Worm (Caenorhabditis elegans) whole organism, young adult: ENCODE measurements around the gene Y54H5A.2.

Source experiments
- B0019.2 ChIP-seq: fragments of 200-800 bp; sonication (Bioruptor generic); conservative IDR thresholded peaks from 2 replicates; pipeline ENCODE4 v1.3.6; 2022; ENCODE audit warnings: missing genetic modification reagents, missing genetic modification characterization, missing compliant biosample characterization
- B0336.3 ChIP-seq: fragments of 200-800 bp; sonication (Bioruptor generic); IDR thresholded peaks from 2 replicates; pipeline ENCODE4 v1.3.6; 2022; ENCODE audit warnings: missing genetic modification characterization, missing compliant biosample characterization
- D2030.7 ChIP-seq: fragments of 200-800 bp; sonication (Bioruptor generic); IDR thresholded peaks from 2 replicates; pipeline ENCODE4 v1.3.6; 2022; ENCODE audit warnings: missing genetic modification reagents, missing genetic modification characterization, missing compliant biosample characterization
- F10E7.11 ChIP-seq: sonication (generic microtip); optimal IDR thresholded peaks from 2 replicates; lab custom pipeline; 2017; ENCODE audit warnings: mild to moderate bottlenecking, missing genetic modification characterization, moderate library complexity, missing compliant biosample characterization
- F23B12.7 ChIP-seq: sonication (generic microtip); optimal IDR thresholded peaks from 2 replicates; lab custom pipeline; 2017; ENCODE audit warnings: missing genetic modification characterization, mild to moderate bottlenecking, missing compliant biosample characterization, antibody characterized with exemption, moderate library complexity; ENCODE audit not compliant: insufficient read depth
- F37B4.10 ChIP-seq: fragments of 200-800 bp; sonication (Bioruptor generic); IDR thresholded peaks from 2 replicates; pipeline ENCODE4 v1.3.6; 2022; ENCODE audit warnings: missing genetic modification characterization, missing compliant biosample characterization
- K12H6.12 ChIP-seq: fragments of 200-800 bp; sonication (Bioruptor generic); optimal IDR thresholded peaks from 2 replicates; lab custom pipeline; 2018; ENCODE audit warnings: mild to moderate bottlenecking, missing genetic modification characterization, missing compliant biosample characterization
- T07F8.4 ChIP-seq: sonication (generic microtip); optimal IDR thresholded peaks from 2 replicates; lab custom pipeline; 2016; ENCODE audit warnings: mild to moderate bottlenecking, missing genetic modification characterization, moderate library complexity, missing compliant biosample characterization
- T26A5.8 ChIP-seq: sonication (generic microtip); optimal IDR thresholded peaks from 2 replicates; lab custom pipeline; 2016; ENCODE audit warnings: missing genetic modification characterization, missing compliant biosample characterization
- Y53F4B.3 ChIP-seq: fragments of 200-800 bp; sonication (Bioruptor generic); IDR thresholded peaks from 2 replicates; pipeline ENCODE4 v1.3.6; 2022; ENCODE audit warnings: missing genetic modification reagents, missing genetic modification characterization, missing compliant biosample characterization
- Y53G8AR.9 ChIP-seq: fragments of 200-800 bp; sonication (Bioruptor generic); conservative IDR thresholded peaks from 2 replicates; pipeline ENCODE4 v1.3.6; 2022; ENCODE audit warnings: missing genetic modification reagents, missing genetic modification characterization, missing compliant biosample characterization
- Y95B8A.8 ChIP-seq: fragments of 200-800 bp; sonication (Bioruptor generic); IDR thresholded peaks from 2 replicates; pipeline ENCODE4 v1.3.6; 2022; ENCODE audit warnings: missing genetic modification reagents, missing genetic modification characterization, missing compliant biosample characterization
- aptf-3 ChIP-seq: fragments of 200-800 bp; sonication (Bioruptor generic); IDR thresholded peaks from 2 replicates; pipeline ENCODE4 v1.3.6; 2022; ENCODE audit warnings: missing genetic modification characterization, missing compliant biosample characterization
- cebp-1 ChIP-seq, 2 experiments: fragments of 200-800 bp in 1 of 2; sonication (Bioruptor generic) in 1 of 2; sonication (generic microtip) in 1 of 2; IDR thresholded peaks in 1 of 2; optimal IDR thresholded peaks in 1 of 2; 2 replicates each; pipeline versions ENCODE4 v1.3.6 to Lab custom; 2017 to 2022; ENCODE audit warnings: missing compliant biosample characterization in 2 of 2, missing genetic modification characterization in 2 of 2, mild to moderate bottlenecking in 1 of 2, missing genetic modification reagents in 1 of 2, moderate library complexity in 1 of 2
- ceh-100 ChIP-seq: fragments of 200-800 bp; sonication (Bioruptor generic); IDR thresholded peaks from 2 replicates; pipeline ENCODE4 v1.3.6; 2022; ENCODE audit warnings: missing genetic modification reagents, missing genetic modification characterization, missing compliant biosample characterization
- ceh-79 ChIP-seq: sonication (generic microtip); optimal IDR thresholded peaks from 2 replicates; lab custom pipeline; 2017; ENCODE audit warnings: mild to moderate bottlenecking, missing genetic modification characterization, missing compliant biosample characterization
- ceh-91 ChIP-seq: fragments of 200-800 bp; sonication (Bioruptor generic); IDR thresholded peaks from 2 replicates; pipeline ENCODE4 v1.3.6; 2022; ENCODE audit warnings: missing genetic modification reagents, missing genetic modification characterization, missing compliant biosample characterization
- efl-1 ChIP-seq: fragments of 150-350 bp; optimal IDR thresholded peaks from 2 replicates; lab custom pipeline; 2014; ENCODE audit warnings: missing biosample characterization, missing genetic modification reagents, missing genetic modification characterization
- egrh-3 ChIP-seq: fragments of 200-800 bp; sonication (Bioruptor generic); IDR thresholded peaks from 2 replicates; pipeline ENCODE4 v1.3.6; 2022; ENCODE audit warnings: missing genetic modification reagents, missing genetic modification characterization, missing compliant biosample characterization
- ekl-4 ChIP-seq: fragments of 200-800 bp; sonication (Bioruptor generic); IDR thresholded peaks from 2 replicates; pipeline ENCODE4 v1.3.6; 2022; ENCODE audit warnings: missing genetic modification reagents, missing genetic modification characterization, missing compliant biosample characterization
- lsl-1 ChIP-seq: fragments of 200-800 bp; sonication (Bioruptor generic); optimal IDR thresholded peaks from 2 replicates; lab custom pipeline; 2018; ENCODE audit warnings: mild to moderate bottlenecking, missing genetic modification characterization, moderate library complexity, missing compliant biosample characterization
- lsy-27 ChIP-seq: sonication (generic microtip); optimal IDR thresholded peaks from 2 replicates; lab custom pipeline; 2017; ENCODE audit warnings: missing genetic modification characterization, mild to moderate bottlenecking, missing compliant biosample characterization, antibody characterized with exemption, missing genotype, borderline replicate concordance; ENCODE audit not compliant: insufficient read depth
- madf-10 ChIP-seq: sonication (generic microtip); optimal IDR thresholded peaks from 2 replicates; lab custom pipeline; 2016; ENCODE audit warnings: mild to moderate bottlenecking, missing genetic modification characterization, missing compliant biosample characterization
- madf-3 ChIP-seq: fragments of 200-800 bp; sonication (Bioruptor generic); IDR thresholded peaks from 2 replicates; pipeline ENCODE4 v1.3.6; 2022; ENCODE audit warnings: missing genetic modification reagents, missing genetic modification characterization, missing compliant biosample characterization
- mes-4 ChIP-seq: sonication (generic microtip); optimal IDR thresholded peaks from 2 replicates; lab custom pipeline; 2016; ENCODE audit warnings: missing genotype, missing genetic modification characterization, missing compliant biosample characterization
- nhr-179 ChIP-seq: sonication (generic microtip); optimal IDR thresholded peaks from 2 replicates; lab custom pipeline; 2016; ENCODE audit warnings: mild to moderate bottlenecking, missing genetic modification characterization, missing compliant biosample characterization
- nhr-80 ChIP-seq: sonication (generic microtip); optimal IDR thresholded peaks from 2 replicates; lab custom pipeline; 2016; ENCODE audit warnings: missing genetic modification characterization, missing compliant biosample characterization
- pha-4 ChIP-seq: fragments of 150-350 bp; sonication (generic microtip); optimal IDR thresholded peaks from 2 replicates; lab custom pipeline; 2014; ENCODE audit warnings: missing biosample characterization, missing genetic modification reagents, missing genetic modification characterization
- rec-8 ChIP-seq, 2 experiments: sonication (generic microtip); optimal IDR thresholded peaks; 2 replicates each; lab custom pipeline; 2016; ENCODE audit warnings: mild to moderate bottlenecking in 2 of 2, missing genetic modification characterization in 2 of 2, missing genetic modification reagents in 2 of 2, missing genotype in 2 of 2, missing biosample characterization in 1 of 2, missing compliant biosample characterization in 1 of 2, moderate library complexity in 1 of 2
- rpc-1 ChIP-seq, 2 experiments: fragments of 150-350 bp in 1 of 2; sonication (generic microtip) in 1 of 2; optimal IDR thresholded peaks; 2 replicates each; lab custom pipeline; 2014 to 2018; ENCODE audit warnings: missing biosample characterization in 1 of 2, missing genetic modification characterization in 1 of 2, missing genetic modification reagents in 1 of 2, missing genotype in 1 of 2
- sdz-38 ChIP-seq: sonication (generic microtip); optimal IDR thresholded peaks from 2 replicates; lab custom pipeline; 2016; ENCODE audit warnings: missing genotype, missing genetic modification characterization, missing compliant biosample characterization
- sea-2 ChIP-seq: fragments of 200-800 bp; sonication (Bioruptor generic); IDR thresholded peaks from 2 replicates; pipeline ENCODE4 v1.3.6; 2022; ENCODE audit warnings: missing genetic modification characterization, missing compliant biosample characterization
- snpc-3.4 ChIP-seq: sonication (generic microtip); optimal IDR thresholded peaks from 2 replicates; lab custom pipeline; 2017; ENCODE audit warnings: missing genetic modification characterization, mild to moderate bottlenecking, missing compliant biosample characterization, antibody characterized with exemption, moderate library complexity, missing genotype, missing genetic modification reagents
- unc-62 ChIP-seq: fragments of 150-350 bp; optimal IDR thresholded peaks from 2 replicates; lab custom pipeline; 2014; ENCODE audit warnings: missing biosample characterization, missing genetic modification reagents, missing genetic modification characterization
- ztf-18 ChIP-seq: sonication (generic microtip); optimal IDR thresholded peaks from 2 replicates; lab custom pipeline; 2016; ENCODE audit warnings: missing genotype, mild to moderate bottlenecking, missing genetic modification characterization, missing compliant biosample characterization
- ztf-22 ChIP-seq: fragments of 200-800 bp; sonication (Bioruptor generic); optimal IDR thresholded peaks from 2 replicates; lab custom pipeline; 2018; ENCODE audit warnings: mild to moderate bottlenecking, missing genetic modification characterization, moderate library complexity, missing compliant biosample characterization

Gene Y54H5A.2

ce11 chrIII:5145874-5146273, 3.5 kb downstream of the Y54H5A.2 start:
- TF ChIP-seq nhr-80 (tag; lab: Kevin White, UChicago), result peak; percentile 41
- TF ChIP-seq sdz-38 (tag; lab: Kevin White, UChicago), result no peak

DNA sequence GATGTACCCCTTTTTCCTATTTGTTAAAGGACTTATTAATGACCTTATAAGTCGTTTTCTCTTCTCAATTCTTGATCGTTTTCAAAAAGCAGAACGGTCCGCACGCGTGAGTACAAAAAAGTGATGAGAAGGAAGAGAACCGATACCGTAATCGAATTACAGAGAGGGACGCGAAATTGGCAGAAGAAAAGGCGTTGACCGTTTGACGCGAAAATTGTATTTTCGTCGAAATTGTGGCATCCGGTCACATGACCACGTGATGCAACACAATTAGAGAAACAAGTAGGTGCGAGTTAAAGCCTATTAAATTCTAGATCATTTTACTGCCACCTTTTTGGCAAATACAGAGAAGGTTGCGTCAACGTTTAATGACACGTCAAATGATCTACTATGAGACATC, 5.2 kb downstream of the Y54H5A.2 start:
- TF ChIP-seq rec-8 (tag; optimal IDR thresholded peaks at IDR 0.05; lab: Kevin White, UChicago), result no peak
- TF ChIP-seq ztf-18, result no peak
- no peak for TF ChIP-seq lsy-27 (tag; lab: Kevin White, UChicago)
- no peak for TF ChIP-seq madf-3 (GFP tag; lab: Robert Waterston, UW)
- no peak for TF ChIP-seq ceh-79
- TF ChIP-seq Y95B8A.8 (GFP tag; lab: Robert Waterston, UW), result no peak
- no peak for TF ChIP-seq sea-2
- no peak for TF ChIP-seq lsl-1 (GFP tag; lab: Kevin White, UChicago)
- TF ChIP-seq D2030.7 (GFP tag; lab: Robert Waterston, UW), result no peak
- no peak for TF ChIP-seq B0019.2

DNA sequence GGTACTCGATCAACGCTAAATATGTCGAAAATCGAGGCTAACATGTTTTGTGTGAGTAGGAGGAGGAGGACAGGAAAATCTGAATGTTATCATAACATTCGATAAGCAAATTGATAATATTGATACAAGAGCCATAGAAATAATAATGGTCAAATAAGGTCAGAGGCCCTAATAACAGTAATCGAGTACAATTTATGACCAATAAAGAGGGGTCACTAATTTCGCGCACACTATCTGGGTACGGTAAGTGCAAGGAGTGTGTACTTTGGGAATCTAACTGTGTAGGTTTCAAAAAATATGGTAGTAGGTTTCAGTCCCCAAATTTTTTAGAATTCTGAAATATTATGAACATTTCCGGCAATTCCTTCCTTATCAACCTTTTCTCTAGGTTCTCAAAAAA, 5.9 kb downstream of the Y54H5A.2 start:
- TF ChIP-seq efl-1 (GFP tag; lab: Kevin White, UChicago) (no peak), nhr-179 (tag; lab: Kevin White, UChicago) (no peak), F10E7.11 (tag; lab: Kevin White, UChicago) (no peak)

ce11 chrIII:5141935-5142334, 7.4 kb downstream of the Y54H5A.2 start:
- TF ChIP-seq aptf-3 (GFP tag; lab: Robert Waterston, UW) (no peak), egrh-3 (GFP tag; lab: Robert Waterston, UW) (no peak), T26A5.8 (tag; lab: Kevin White, UChicago) (no peak), snpc-3.4 (no peak), sdz-38 (tag; lab: Kevin White, UChicago) (no peak), Y95B8A.8 (GFP tag; lab: Robert Waterston, UW) (no peak), unc-62 (GFP tag; lab: Kevin White, UChicago) (peak; percentile 5), pha-4 (no peak), Y53F4B.3 (GFP tag; lab: Robert Waterston, UW) (no peak), F37B4.10 (GFP tag; lab: Robert Waterston, UW) (0 out of 2 replicates have a peak, but pooled peaks have one; percentile 12), nhr-80 (tag; lab: Kevin White, UChicago) (peak; percentile 63), madf-10 (no peak)

- TF ChIP-seq nhr-80 (tag; lab: Kevin White, UChicago) (peak; percentile 66), K12H6.12 (peak; percentile 11), pha-4 (no peak)
Observed at ce11 chrIII:5140559-5140958, 8.8 kb downstream of the Y54H5A.2 start.

DNA sequence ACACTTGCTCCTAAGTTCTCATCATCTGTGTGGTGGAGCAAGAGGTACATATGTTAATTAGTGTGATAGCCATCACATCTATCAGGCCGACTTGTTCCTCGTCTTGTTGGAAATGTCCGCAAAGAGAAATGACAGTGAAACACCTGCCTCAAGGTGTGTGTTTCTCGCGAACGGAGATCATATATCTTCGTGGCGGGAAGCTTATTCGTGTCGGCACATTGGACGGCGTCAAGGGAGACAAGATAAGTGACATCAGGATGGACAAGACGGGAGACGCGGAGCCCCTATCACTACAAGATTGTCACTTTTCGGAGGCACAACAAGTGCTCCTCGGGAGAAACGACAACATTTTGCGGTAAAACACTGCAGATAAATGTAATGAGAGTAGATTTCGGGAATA, 9.6 kb downstream of the Y54H5A.2 start:
- TF ChIP-seq ceh-91 (GFP tag; lab: Robert Waterston, UW), result no peak
- TF ChIP-seq ekl-4 (GFP tag; lab: Robert Waterston, UW), result no peak
- no peak for TF ChIP-seq mes-4 (tag; lab: Kevin White, UChicago)
- no peak for TF ChIP-seq Y53G8AR.9 (GFP tag; lab: Robert Waterston, UW)
- no peak for TF ChIP-seq T07F8.4 (tag; lab: Kevin White, UChicago)
- TF ChIP-seq F23B12.7 (tag; lab: Kevin White, UChicago), result no peak
- TF ChIP-seq ceh-100, result no peak
- TF ChIP-seq Y95B8A.8 (GFP tag; lab: Robert Waterston, UW), result no peak
- no peak for TF ChIP-seq ztf-22 (GFP tag; lab: Kevin White, UChicago)
- TF ChIP-seq cebp-1 (GFP tag; IDR thresholded peaks at IDR 0.05; lab: Robert Waterston, UW), result no peak
- no peak for TF ChIP-seq cebp-1 (tag; optimal IDR thresholded peaks at IDR 0.05; lab: Kevin White, UChicago)
- no peak for TF ChIP-seq rec-8 (tag; optimal IDR thresholded peaks at IDR 0.05; lab: Kevin White, UChicago)
- TF ChIP-seq B0336.3 (GFP tag; lab: Robert Waterston, UW), result no peak
- TF ChIP-seq pha-4, result no peak
- no peak for TF ChIP-seq rpc-1 (optimal IDR thresholded peaks at IDR 0.05; lab: Kevin White, UChicago)
- TF ChIP-seq rpc-1 (tag; optimal IDR thresholded peaks at IDR 0.05; lab: Kevin White, UChicago), result no peak
- TF ChIP-seq, all 124 proteins: peak for 0
